Worm (Caenorhabditis elegans): ENCODE measurements around the gene ttr-46.

- TF ChIP-seq nhr-237 (tag; optimal IDR thresholded peaks at IDR 0.05) = no peak
- TF ChIP-seq unc-62 (GFP tag; optimal IDR thresholded peaks at IDR 0.05) = no peak
- no peak for TF ChIP-seq blmp-1 (tag; optimal IDR thresholded peaks at IDR 0.05)
- no peak for TF ChIP-seq elt-3 (tag; optimal IDR thresholded peaks at IDR 0.05)
- TF ChIP-seq flh-1 (GFP tag; optimal IDR thresholded peaks at IDR 0.05) = no peak
Observed at ce11 chrV:9976138-9976537, 25.1 kb downstream of the ttr-46 start, which contains the start of gene unc-41.

Data from whole organism, mixed stage, embryonic.